Worm (Caenorhabditis elegans) whole organism, early embryonic: Measurements from ENCODE around the gene nhr-4.

Source experiments
- B0310.2 ChIP-seq: sonication (generic microtip); optimal IDR thresholded peaks from 2 replicates; lab custom pipeline; 2016; ENCODE audit warnings: mild to moderate bottlenecking, missing genetic modification characterization, missing compliant biosample characterization
- F13C5.2 ChIP-seq: sonication (generic microtip); optimal IDR thresholded peaks from 2 replicates; lab custom pipeline; 2017; ENCODE audit warnings: mild to moderate bottlenecking, missing genetic modification characterization, inconsistent platforms, missing compliant biosample characterization
- aly-1 ChIP-seq: sonication (generic microtip); optimal IDR thresholded peaks from 2 replicates; lab custom pipeline; 2016; ENCODE audit warnings: missing genetic modification characterization, missing compliant biosample characterization
- ama-1 ChIP-seq: fragments of 150-350 bp; optimal IDR thresholded peaks from 2 replicates; lab custom pipeline; 2014
- ceh-13 ChIP-seq: fragments of 200-800 bp; sonication (Bioruptor generic); optimal IDR thresholded peaks from 2 replicates; lab custom pipeline; 2018; ENCODE audit warnings: mild to moderate bottlenecking, missing genetic modification characterization, missing compliant biosample characterization
- ceh-36 ChIP-seq: sonication (generic microtip); optimal IDR thresholded peaks from 2 replicates; lab custom pipeline; 2016; ENCODE audit warnings: missing genetic modification characterization, inconsistent platforms, missing compliant biosample characterization
- ets-7 ChIP-seq: sonication (generic microtip); optimal IDR thresholded peaks from 2 replicates; lab custom pipeline; 2016; ENCODE audit warnings: missing genotype, missing genetic modification characterization, missing compliant biosample characterization
- flt-1 ChIP-seq: fragments of 200-800 bp; sonication (Bioruptor generic); IDR thresholded peaks from 2 replicates; pipeline ENCODE4 v1.3.6; 2022; ENCODE audit warnings: missing genetic modification characterization, missing compliant biosample characterization
- hmbx-1 ChIP-seq: sonication (generic microtip); optimal IDR thresholded peaks from 2 replicates; lab custom pipeline; 2016; ENCODE audit warnings: mild to moderate bottlenecking, missing genetic modification characterization, missing compliant biosample characterization
- hmg-4 ChIP-seq: fragments of 200-800 bp; sonication (Bioruptor generic); optimal IDR thresholded peaks from 2 replicates; lab custom pipeline; 2018; ENCODE audit warnings: mild to moderate bottlenecking, missing genetic modification characterization, missing compliant biosample characterization
- hnd-1 ChIP-seq: sonication (generic microtip); optimal IDR thresholded peaks from 2 replicates; lab custom pipeline; 2016; ENCODE audit warnings: missing genetic modification characterization, missing compliant biosample characterization
- pes-1 ChIP-seq: fragments of 200-800 bp; sonication (Bioruptor generic); IDR thresholded peaks from 2 replicates; pipeline ENCODE4 v1.3.6; 2022; ENCODE audit warnings: missing genetic modification reagents, missing genetic modification characterization, missing compliant biosample characterization
- scrt-1 ChIP-seq: fragments of 200-800 bp; sonication (Bioruptor generic); IDR thresholded peaks from 2 replicates; pipeline ENCODE4 v1.3.6; 2022; ENCODE audit warnings: missing genetic modification characterization, missing compliant biosample characterization
- sea-1 ChIP-seq: fragments of 200-800 bp; sonication (Bioruptor generic); conservative IDR thresholded peaks from 2 replicates; pipeline ENCODE4 v1.3.6; 2022; ENCODE audit warnings: missing genetic modification characterization, missing compliant biosample characterization
- tbx-11 ChIP-seq: fragments of 200-800 bp; sonication (Bioruptor generic); IDR thresholded peaks from 2 replicates; pipeline ENCODE4 v1.3.6; 2022; ENCODE audit warnings: missing genetic modification characterization, missing compliant biosample characterization
- tbx-37 ChIP-seq: fragments of 200-800 bp; sonication (Bioruptor generic); conservative IDR thresholded peaks from 2 replicates; pipeline ENCODE4 v1.3.6; 2022; ENCODE audit warnings: missing genetic modification reagents, missing genetic modification characterization, missing compliant biosample characterization
- tra-4 ChIP-seq: sonication (generic microtip); optimal IDR thresholded peaks from 2 replicates; lab custom pipeline; 2017; ENCODE audit warnings: missing genetic modification characterization, missing compliant biosample characterization

Gene nhr-4

ce11 chrIV:9913064-9913463 lies 33.9 kb downstream of the nhr-4 start:
- TF ChIP-seq tbx-11 (GFP tag; lab: Robert Waterston, UW) (no peak), hnd-1 (tag; lab: Kevin White, UChicago) (no peak), ceh-36 (no peak), F13C5.2 (tag; lab: Kevin White, UChicago) (no peak), sea-1 (GFP tag; lab: Robert Waterston, UW) (no peak), ceh-13 (GFP tag; lab: Kevin White, UChicago) (no peak), hmg-4 (GFP tag; lab: Kevin White, UChicago) (no peak), hmbx-1 (no peak), ama-1 (lab: Kevin White, UChicago) (no peak), tbx-37 (GFP tag; lab: Robert Waterston, UW) (no peak), tra-4 (tag; lab: Kevin White, UChicago) (no peak)

DNA sequence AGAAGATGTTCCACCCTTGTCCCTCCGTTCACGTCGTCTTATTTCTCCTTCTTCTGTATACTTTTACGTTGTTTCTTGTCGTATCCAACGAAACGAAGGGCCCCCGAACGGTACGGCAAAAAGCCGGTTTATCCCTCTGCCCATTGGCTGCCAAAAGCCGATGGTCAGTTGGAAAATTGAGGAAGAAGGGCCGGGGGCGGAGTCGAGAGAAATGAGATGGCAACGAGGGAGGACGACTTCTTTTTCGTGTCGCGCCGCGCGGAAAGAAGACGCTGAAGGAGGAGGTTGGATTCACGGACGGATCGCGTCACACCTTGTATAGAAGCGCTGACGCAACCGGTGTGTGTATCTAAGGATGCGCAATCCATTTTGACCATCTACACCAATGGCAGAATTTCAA lies 36.0 kb downstream of the nhr-4 start:
- TF ChIP-seq scrt-1 (no peak), ceh-36 (no peak)

DNA sequence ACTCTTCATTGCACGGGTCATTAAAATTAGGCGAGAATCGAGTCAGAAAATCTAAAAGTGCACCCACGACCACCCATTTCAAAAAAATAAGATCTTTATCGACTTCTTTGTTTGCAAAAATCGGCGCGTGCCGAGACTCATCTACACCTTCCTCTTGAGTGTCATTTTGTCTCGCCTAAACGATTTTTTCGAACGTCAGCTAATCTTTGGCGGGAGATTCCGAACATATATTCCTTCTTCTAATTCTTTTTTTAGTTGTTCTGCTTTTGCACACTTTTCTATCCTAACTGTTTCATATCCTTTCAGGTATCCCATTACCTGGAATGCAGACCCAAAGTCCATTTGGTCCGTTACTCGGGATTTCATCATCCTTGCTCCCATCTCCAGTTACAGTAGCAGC lies 37.1 kb downstream of the nhr-4 start, which contains the start of gene bed-3:
Gene bed-3 (plus strand): TSS at position 301 of the 400 bp plus-strand sequence.
- TF ChIP-seq sea-1 (GFP tag; lab: Robert Waterston, UW) (no peak), aly-1 (tag; lab: Kevin White, UChicago) (no peak), hmg-4 (GFP tag; lab: Kevin White, UChicago) (no peak), pes-1 (GFP tag; lab: Robert Waterston, UW) (no peak), ceh-36 (no peak), hmbx-1 (no peak), hnd-1 (tag; lab: Kevin White, UChicago) (no peak), tbx-37 (GFP tag; lab: Robert Waterston, UW) (no peak), tbx-11 (GFP tag; lab: Robert Waterston, UW) (no peak), flt-1 (GFP tag; lab: Robert Waterston, UW) (no peak), F13C5.2 (tag; lab: Kevin White, UChicago) (no peak), ama-1 (lab: Kevin White, UChicago) (no peak), B0310.2 (tag; lab: Kevin White, UChicago) (no peak), ets-7 (no peak), ceh-13 (GFP tag; lab: Kevin White, UChicago) (no peak), tra-4 (tag; lab: Kevin White, UChicago) (no peak), scrt-1 (no peak)

ce11 chrIV:9918021-9918420 lies 38.9 kb downstream of the nhr-4 start:
- no peak for TF ChIP-seq ceh-36
- no peak for TF ChIP-seq pes-1 (GFP tag; lab: Robert Waterston, UW)
- TF ChIP-seq sea-1 (GFP tag; lab: Robert Waterston, UW): no peak
- no peak for TF ChIP-seq ama-1 (lab: Kevin White, UChicago)
- TF ChIP-seq ceh-13 (GFP tag; lab: Kevin White, UChicago): no peak
- TF ChIP-seq hnd-1 (tag; lab: Kevin White, UChicago): no peak
- TF ChIP-seq hmbx-1: no peak
- no peak for TF ChIP-seq hmg-4 (GFP tag; lab: Kevin White, UChicago)
- TF ChIP-seq B0310.2 (tag; lab: Kevin White, UChicago): no peak
- TF ChIP-seq tbx-37 (GFP tag; lab: Robert Waterston, UW): no peak
- no peak for TF ChIP-seq aly-1 (tag; lab: Kevin White, UChicago)
- TF ChIP-seq tra-4 (tag; lab: Kevin White, UChicago): no peak
- TF ChIP-seq ets-7: no peak
- TF ChIP-seq F13C5.2 (tag; lab: Kevin White, UChicago): no peak

DNA sequence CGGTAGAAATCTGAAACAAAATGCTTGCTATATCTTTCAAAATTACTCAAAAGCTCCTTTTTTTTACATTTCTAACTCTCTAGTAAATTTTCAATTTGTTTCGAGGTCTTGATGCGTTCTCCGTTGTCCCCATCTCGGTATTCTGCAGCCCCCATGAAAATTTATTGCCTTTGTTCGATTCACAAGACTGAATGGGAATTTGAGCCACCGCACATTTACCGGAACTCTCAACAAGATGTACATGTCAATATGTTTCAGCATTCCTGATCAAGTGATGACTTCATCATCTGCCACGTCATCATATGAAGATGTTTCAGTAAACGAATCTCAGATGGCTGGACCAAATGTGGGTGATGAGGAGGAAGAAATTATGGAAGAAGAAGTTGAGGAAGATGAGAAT lies 41.3 kb downstream of the nhr-4 start:
- TF ChIP-seq pes-1 (GFP tag; lab: Robert Waterston, UW) (no peak), aly-1 (tag; lab: Kevin White, UChicago) (no peak), hmg-4 (GFP tag; lab: Kevin White, UChicago) (no peak), scrt-1 (no peak), B0310.2 (tag; lab: Kevin White, UChicago) (no peak), ceh-13 (GFP tag; lab: Kevin White, UChicago) (no peak), sea-1 (GFP tag; lab: Robert Waterston, UW) (no peak), tbx-11 (GFP tag; lab: Robert Waterston, UW) (no peak), hmbx-1 (no peak), tra-4 (tag; lab: Kevin White, UChicago) (no peak), tbx-37 (GFP tag; lab: Robert Waterston, UW) (no peak), F13C5.2 (tag; lab: Kevin White, UChicago) (no peak), ceh-36 (no peak), ets-7 (no peak), ama-1 (lab: Kevin White, UChicago) (no peak), flt-1 (GFP tag; lab: Robert Waterston, UW) (no peak), hnd-1 (tag; lab: Kevin White, UChicago) (no peak)

DNA sequence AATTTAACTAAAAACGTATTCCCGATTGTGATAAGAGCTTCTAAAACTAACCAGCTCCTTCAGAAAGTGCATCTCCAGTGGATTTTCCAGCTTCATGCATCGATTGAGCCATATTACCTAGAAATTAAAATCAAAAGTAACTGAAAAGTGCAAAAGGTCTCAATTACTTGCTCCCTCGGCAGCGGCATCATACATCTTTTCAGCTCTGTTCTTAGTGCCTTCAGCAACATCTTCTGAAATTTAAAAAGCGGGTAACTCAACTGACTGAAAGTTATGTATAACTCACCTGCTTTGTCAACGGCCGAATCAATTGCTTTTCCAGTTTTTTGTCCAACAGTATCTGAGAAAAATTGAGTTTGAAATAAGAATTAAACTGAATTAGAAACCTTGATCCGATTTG lies 45.3 kb downstream of the nhr-4 start:
- TF ChIP-seq tra-4 (tag; lab: Kevin White, UChicago) (no peak), sea-1 (GFP tag; lab: Robert Waterston, UW) (no peak), ama-1 (lab: Kevin White, UChicago) (no peak), F13C5.2 (tag; lab: Kevin White, UChicago) (no peak), flt-1 (GFP tag; lab: Robert Waterston, UW) (no peak), hmbx-1 (no peak), pes-1 (GFP tag; lab: Robert Waterston, UW) (no peak), B0310.2 (tag; lab: Kevin White, UChicago) (no peak), ceh-13 (GFP tag; lab: Kevin White, UChicago) (no peak), hmg-4 (GFP tag; lab: Kevin White, UChicago) (no peak), aly-1 (tag; lab: Kevin White, UChicago) (no peak), ceh-36 (no peak), tbx-11 (GFP tag; lab: Robert Waterston, UW) (no peak), ets-7 (no peak), hnd-1 (tag; lab: Kevin White, UChicago) (no peak), tbx-37 (GFP tag; lab: Robert Waterston, UW) (no peak), scrt-1 (no peak)
